Worm (Caenorhabditis elegans): ENCODE data around the gene T27A10.6.

- no peak for TF ChIP-seq unc-62 (GFP tag; optimal IDR thresholded peaks at IDR 0.05)
- TF ChIP-seq tbx-9 (tag; optimal IDR thresholded peaks at IDR 0.05; ENCODE audit: borderline replicate concordance): no peak
- TF ChIP-seq ama-1 (optimal IDR thresholded peaks at IDR 0.05): no peak
- no peak for TF ChIP-seq ama-1 (GFP tag; optimal IDR thresholded peaks at IDR 0.05)
- no peak for TF ChIP-seq mcd-1 (GFP tag; IDR thresholded peaks at IDR 0.05)
- TF ChIP-seq athp-1 (tag; optimal IDR thresholded peaks at IDR 0.05): no peak
- no peak for TF ChIP-seq ztf-22 (GFP tag; optimal IDR thresholded peaks at IDR 0.05)
- no peak for TF ChIP-seq akir-1 (GFP tag; optimal IDR thresholded peaks at IDR 0.05)
- no peak for TF ChIP-seq mel-28 (tag; optimal IDR thresholded peaks at IDR 0.05; ENCODE audit: borderline replicate concordance)
- no peak for TF ChIP-seq lin-40 (tag; optimal IDR thresholded peaks at IDR 0.05)
- TF ChIP-seq snpc-4 (GFP tag; optimal IDR thresholded peaks at IDR 0.05): no peak
- TF ChIP-seq snpc-4 (tag; optimal IDR thresholded peaks at IDR 0.05): no peak
- no peak for TF ChIP-seq hrde-1 (tag; optimal IDR thresholded peaks at IDR 0.05; ENCODE audit: borderline replicate concordance)
- no peak for TF ChIP-seq madf-8 (GFP tag; conservative IDR thresholded peaks at IDR 0.05)
Observed at ce11 chrX:3585625-3586024, 10.5 kb downstream of the T27A10.6 start, which contains the start of gene T27A10.2.
